Fruit fly (Drosophila melanogaster) S2 (cell line): ENCODE data around the gene CG33061.

Source experiments
- CG8478 ChIP-seq: fragments of >200 bp; optimal IDR thresholded peaks from 2 replicates; lab custom pipeline; 2018
- CTCF ChIP-seq, 2 experiments: fragments of >200 bp; optimal IDR thresholded peaks; 2 replicates each; lab custom pipeline; 2018

The CG33061 gene

dm6 chr3L:16329495-16329894, at the start of gene CG33061:
Gene CG33061, plus strand, starts transcription at chr3L:16329795.
- no peak for TF ChIP-seq CTCF (optimal IDR thresholded peaks at IDR 0.05; lab: Kevin White, UChicago)
- TF ChIP-seq CG8478 (lab: Kevin White, UChicago) = no peak

dm6 chr3L:16279987-16280454, 49.6 kb upstream of the CG33061 start, which contains the start of gene CG13064:
Gene CG13064, plus strand, starts transcription at chr3L:16280404.
- TF ChIP-seq CG8478 (lab: Kevin White, UChicago) = no peak

dm6 chr3L:16281880-16282556, 47.6 kb upstream of the CG33061 start, which contains the start of gene CG13049:
Gene CG13049, minus strand, starts transcription at chr3L:16281930.
- TF ChIP-seq CG8478 (lab: Kevin White, UChicago) = no peak
- TF ChIP-seq CTCF (optimal IDR thresholded peaks at IDR 0.05; lab: Kevin White, UChicago) = no peak

- TF ChIP-seq CG8478 (lab: Kevin White, UChicago) = no peak
- no peak for TF ChIP-seq CTCF (optimal IDR thresholded peaks at IDR 0.05; lab: Kevin White, UChicago)
These were observed 45.8 kb upstream of the CG33061 start, which contains the start of gene CG13048 for dm6 chr3L:16283821-16284220. Gene CG13048, minus strand, starts transcription at chr3L:16283921.

dm6 chr3L:16285346-16285911, 44.2 kb upstream of the CG33061 start, which contains the start of gene CG13047:
Gene CG13047, minus strand, starts transcription at chr3L:16285396.
- TF ChIP-seq CG8478 (lab: Kevin White, UChicago) (no peak), CTCF (optimal IDR thresholded peaks at IDR 0.05; lab: Kevin White, UChicago) (no peak)

- no peak for TF ChIP-seq CTCF (optimal IDR thresholded peaks at IDR 0.05; lab: Kevin White, UChicago)
- no peak for TF ChIP-seq CG8478 (lab: Kevin White, UChicago)
These were observed 43.3 kb upstream of the CG33061 start for dm6 chr3L:16286258-16286657.

dm6 chr3L:16288322-16288721, 41.3 kb upstream of the CG33061 start, which contains the start of gene CG13046:
Gene CG13046, minus strand, starts transcription at chr3L:16288422.
- TF ChIP-seq CTCF (optimal IDR thresholded peaks at IDR 0.05; lab: Kevin White, UChicago) = no peak
- TF ChIP-seq CG8478 (lab: Kevin White, UChicago) = no peak

- TF ChIP-seq CTCF (optimal IDR thresholded peaks at IDR 0.05; lab: Kevin White, UChicago) = no peak
- TF ChIP-seq CG8478 (lab: Kevin White, UChicago) = no peak
These were observed 40.5 kb upstream of the CG33061 start for dm6 chr3L:16289067-16289466.

- TF ChIP-seq CTCF (optimal IDR thresholded peaks at IDR 0.05; lab: Kevin White, UChicago) (no peak), CG8478 (lab: Kevin White, UChicago) (no peak)
These were observed 38.7 kb upstream of the CG33061 start, which contains the start of gene CG13045 for dm6 chr3L:16290850-16291249. Gene CG13045, minus strand, starts transcription at chr3L:16290950.

dm6 chr3L:16291678-16292077, 37.9 kb upstream of the CG33061 start:
- TF ChIP-seq CG8478 (lab: Kevin White, UChicago) (no peak), CTCF (optimal IDR thresholded peaks at IDR 0.05; lab: Kevin White, UChicago) (no peak)

- no peak for TF ChIP-seq CG8478 (lab: Kevin White, UChicago)
- no peak for TF ChIP-seq CTCF (optimal IDR thresholded peaks at IDR 0.05; lab: Kevin White, UChicago)
These were observed 34.1 kb upstream of the CG33061 start, which contains the start of gene CG4962 for dm6 chr3L:16295447-16295846. Gene CG4962, minus strand, starts transcription at chr3L:16295547.

dm6 chr3L:16301153-16301552, 28.4 kb upstream of the CG33061 start, which contains the start of gene CG4982:
Gene CG4982, plus strand, starts transcription at chr3L:16301453.
- TF ChIP-seq CG8478 (lab: Kevin White, UChicago) = no peak
- no peak for TF ChIP-seq CTCF (optimal IDR thresholded peaks at IDR 0.05; lab: Kevin White, UChicago)

dm6 chr3L:16303078-16303477, 26.5 kb upstream of the CG33061 start, which contains the start of gene CG13044:
Gene CG13044, minus strand, starts transcription at chr3L:16303178.
- TF ChIP-seq CTCF (optimal IDR thresholded peaks at IDR 0.05; lab: Kevin White, UChicago) (no peak), CG8478 (lab: Kevin White, UChicago) (no peak)

- no peak for TF ChIP-seq CG8478 (lab: Kevin White, UChicago)
- TF ChIP-seq CTCF (optimal IDR thresholded peaks at IDR 0.05; lab: Kevin White, UChicago) = no peak
These were observed 25.6 kb upstream of the CG33061 start, which contains the start of gene CG43249 for dm6 chr3L:16303982-16304381. Gene CG43249, plus strand, starts transcription at chr3L:16304282.
